Worm (Caenorhabditis elegans): Measurements from ENCODE around the gene T03F7.7.

ce11 chrV:11326914-11327367, 15.7 kb downstream of the T03F7.7 start, which contains the start of gene tmed-10:
- TF ChIP-seq F37B4.10 (GFP tag; IDR thresholded peaks at IDR 0.05) = no peak
- TF ChIP-seq ceh-100 (GFP tag; IDR thresholded peaks at IDR 0.05) = peak; percentile 89
- peak; percentile 46; the same call in 1 of the 2 replicates for TF ChIP-seq attf-3 (GFP tag; conservative IDR thresholded peaks at IDR 0.05)
- peak; percentile 51 for TF ChIP-seq tbp1 (GFP tag; optimal IDR thresholded peaks at IDR 0.05)
- no peak for TF ChIP-seq B0261.1 (tag; optimal IDR thresholded peaks at IDR 0.05)
- TF ChIP-seq unc-62 (GFP tag; optimal IDR thresholded peaks at IDR 0.05) = no peak
- no peak for TF ChIP-seq dpff-1 (tag; optimal IDR thresholded peaks at IDR 0.05)
- TF ChIP-seq aptf-2 (GFP tag; conservative IDR thresholded peaks at IDR 0.05) = peak; percentile 62; the same call in 1 of the 2 replicates
- TF ChIP-seq dox-1 (GFP tag; IDR thresholded peaks at IDR 0.05) = peak; percentile 97
- peak; percentile 28 for TF ChIP-seq snpc-4 (GFP tag; optimal IDR thresholded peaks at IDR 0.05)
- peak in 3 of 4 experiments; percentile 27 to 72 (median 57) for TF ChIP-seq snpc-4 (tag; optimal IDR thresholded peaks at IDR 0.05)

All from whole organism, young adult.